Worm (Caenorhabditis elegans): ENCODE results near the gene srdh-1.

DNA sequence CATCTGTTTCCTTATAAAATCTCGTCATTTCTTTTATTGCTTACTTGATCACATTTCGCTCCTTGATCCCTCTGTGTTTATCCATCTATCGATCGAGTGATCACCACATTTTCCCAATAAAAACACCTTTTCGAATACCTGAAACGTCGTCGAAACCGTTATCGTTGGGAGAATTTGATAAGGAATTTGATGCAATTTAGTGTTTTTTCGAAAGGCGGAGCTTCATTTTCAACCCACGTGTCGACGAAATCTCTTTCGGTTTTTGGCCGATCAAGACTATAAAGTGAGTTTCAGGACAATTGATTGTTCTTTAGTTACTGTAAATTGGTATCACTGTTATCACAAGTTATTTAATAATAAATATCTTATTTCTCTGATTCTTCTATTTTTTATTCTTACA is at the start of gene srdh-1:
- TF ChIP-seq ama-1 (optimal IDR thresholded peaks at IDR 0.05) (no peak), tbx-2 (tag; optimal IDR thresholded peaks at IDR 0.05) (no peak), unc-55 (GFP tag; optimal IDR thresholded peaks at IDR 0.05) (no peak), ceh-34 (tag; optimal IDR thresholded peaks at IDR 0.05) (no peak), elt-4 (tag; optimal IDR thresholded peaks at IDR 0.05) (no peak), ceh-6 (GFP tag; optimal IDR thresholded peaks at IDR 0.05) (no peak), unc-42 (tag; optimal IDR thresholded peaks at IDR 0.05) (no peak), ets-4 (tag; optimal IDR thresholded peaks at IDR 0.05) (no peak), dve-1 (tag; optimal IDR thresholded peaks at IDR 0.05) (no peak), ceh-31 (tag; optimal IDR thresholded peaks at IDR 0.05) (no peak)

All from whole organism, late embryonic.